Fruit fly (Drosophila melanogaster) whole organism, embryonic: ENCODE measurements around the gene CG13250.

Experiments used
- Abd-B ChIP-seq: fragments of 200-800 bp; sonication (Bioruptor generic); optimal IDR thresholded peaks from 2 replicates; lab custom pipeline; 2018; ENCODE audit warnings: missing biosample characterization, mild to moderate bottlenecking, missing genetic modification characterization, moderate library complexity
- CG10565 ChIP-seq: fragments of 200-800 bp; sonication (Bioruptor generic); optimal IDR thresholded peaks from 3 replicates; lab custom pipeline; 2016; ENCODE audit warnings: missing biosample characterization, mild to moderate bottlenecking, missing genetic modification characterization
- CG11093 ChIP-seq: fragments of 200-800 bp; sonication (Bioruptor generic); IDR thresholded peaks from 3 replicates; pipeline ENCODE4 v1.3.6; 2022; ENCODE audit warnings: missing biosample characterization, missing genetic modification characterization
- CG11695 ChIP-seq: fragments of 200-800 bp; sonication (Bioruptor generic); IDR thresholded peaks from 3 replicates; pipeline ENCODE4 v1.3.6; 2022; ENCODE audit warnings: missing biosample characterization, missing genetic modification characterization
- CG12659 ChIP-seq: fragments of 200-800 bp; sonication (Bioruptor generic); optimal IDR thresholded peaks from 3 replicates; lab custom pipeline; 2017; ENCODE audit warnings: mild to moderate bottlenecking, missing biosample characterization, missing genetic modification reagents, missing genetic modification characterization
- CG12744 ChIP-seq: fragments of 200-800 bp; sonication (Bioruptor generic); optimal IDR thresholded peaks from 2 replicates; lab custom pipeline; 2016; ENCODE audit warnings: missing biosample characterization, missing genetic modification characterization
- CG13894 ChIP-seq: fragments of 200-800 bp; sonication (Bioruptor generic); optimal IDR thresholded peaks from 3 replicates; lab custom pipeline; 2018; ENCODE audit warnings: missing biosample characterization, mild to moderate bottlenecking, missing genetic modification characterization, moderate library complexity
- CG14710 ChIP-seq: fragments of 200-800 bp; sonication (Bioruptor generic); optimal IDR thresholded peaks from 3 replicates; lab custom pipeline; 2019; ENCODE audit warnings: missing biosample characterization, mild to moderate bottlenecking, missing genetic modification characterization, moderate library complexity
- CG15479 ChIP-seq: fragments of 200-800 bp; sonication (Bioruptor generic); optimal IDR thresholded peaks from 3 replicates; lab custom pipeline; 2019; ENCODE audit warnings: missing biosample characterization, mild to moderate bottlenecking, missing genetic modification characterization, moderate library complexity
- CG16815 ChIP-seq: fragments of 200-800 bp; sonication (Bioruptor generic); optimal IDR thresholded peaks from 3 replicates; lab custom pipeline; 2017; ENCODE audit warnings: missing biosample characterization, mild to moderate bottlenecking, missing genetic modification characterization
- CG17328 ChIP-seq: fragments of 200-800 bp; sonication (Bioruptor generic); IDR thresholded peaks from 2 replicates; pipeline ENCODE4 v1.3.6; 2022; ENCODE audit warnings: missing biosample characterization, missing genetic modification characterization
- CG1792 ChIP-seq: fragments of 200-800 bp; sonication (Bioruptor generic); optimal IDR thresholded peaks from 2 replicates; lab custom pipeline; 2016; ENCODE audit warnings: missing biosample characterization, missing genetic modification characterization
- CG6272 ChIP-seq: fragments of 200-800 bp; sonication (Bioruptor generic); IDR thresholded peaks from 2 replicates; pipeline ENCODE4 v1.3.6; 2022; ENCODE audit warnings: missing biosample characterization, missing genetic modification characterization
- CG6654 ChIP-seq: fragments of 200-800 bp; sonication (Bioruptor generic); optimal IDR thresholded peaks from 2 replicates; lab custom pipeline; 2017; ENCODE audit warnings: missing biosample characterization, mild to moderate bottlenecking, missing genetic modification characterization
- CG6854 ChIP-seq: fragments of 200-800 bp; sonication (Bioruptor generic); optimal IDR thresholded peaks from 3 replicates; lab custom pipeline; 2017; ENCODE audit warnings: missing biosample characterization, mild to moderate bottlenecking, missing genetic modification characterization
- CG7271 ChIP-seq: fragments of 200-800 bp; sonication (Bioruptor generic); optimal IDR thresholded peaks from 2 replicates; lab custom pipeline; 2018; ENCODE audit warnings: missing biosample characterization, mild to moderate bottlenecking, missing genetic modification characterization, moderate library complexity
- CG7786 ChIP-seq: fragments of 200-800 bp; sonication (Bioruptor generic); optimal IDR thresholded peaks from 2 replicates; lab custom pipeline; 2016; ENCODE audit warnings: missing biosample characterization, missing genetic modification characterization
- CG7963 ChIP-seq: fragments of 200-800 bp; sonication (Bioruptor generic); IDR thresholded peaks from 3 replicates; pipeline ENCODE4 v1.3.6; 2022; ENCODE audit warnings: missing biosample characterization, missing genetic modification characterization; ENCODE audit not compliant: partially characterized antibody
- CG9437 ChIP-seq: fragments of 200-800 bp; sonication (Bioruptor generic); optimal IDR thresholded peaks from 2 replicates; lab custom pipeline; 2018; ENCODE audit warnings: missing biosample characterization, mild to moderate bottlenecking, missing genetic modification characterization
- CG9727 ChIP-seq: fragments of 200-800 bp; sonication (Bioruptor generic); optimal IDR thresholded peaks from 3 replicates; lab custom pipeline; 2017; ENCODE audit warnings: missing biosample characterization, mild to moderate bottlenecking, missing genetic modification characterization
- Drgx ChIP-seq: fragments of 200-800 bp; sonication (Bioruptor generic); IDR thresholded peaks from 2 replicates; pipeline ENCODE4 v1.3.6; 2022; ENCODE audit warnings: missing biosample characterization, missing genetic modification characterization
- Med ChIP-seq: fragments of 200-800 bp; sonication (Bioruptor generic); peaks from one replicate; lab custom pipeline; 2016; ENCODE audit warnings: missing biosample characterization, missing genetic modification characterization, mild to moderate bottlenecking, inconsistent platforms, moderate library complexity
- NFAT ChIP-seq: fragments of 200-800 bp; sonication (Bioruptor generic); IDR thresholded peaks from 2 replicates; pipeline ENCODE4 v1.3.6; 2022; ENCODE audit warnings: missing biosample characterization, missing genetic modification characterization
- Neu2 ChIP-seq: fragments of 200-800 bp; sonication (Bioruptor generic); optimal IDR thresholded peaks from 3 replicates; lab custom pipeline; 2016; ENCODE audit warnings: missing biosample characterization, missing genetic modification characterization, borderline replicate concordance
- Nf-YB ChIP-seq: fragments of 200-800 bp; sonication (Bioruptor generic); optimal IDR thresholded peaks from 3 replicates; lab custom pipeline; 2019; ENCODE audit warnings: missing biosample characterization, mild to moderate bottlenecking, missing genetic modification characterization, moderate library complexity
- Oaz ChIP-seq: fragments of 200-800 bp; sonication (Bioruptor generic); IDR thresholded peaks from 2 replicates; pipeline ENCODE4 v1.3.6; 2022; ENCODE audit warnings: missing biosample characterization, missing genetic modification characterization
- Pdp1 ChIP-seq, 2 experiments: fragments of 200-800 bp; sonication (Bioruptor generic); optimal IDR thresholded peaks; 3 replicates each; lab custom pipeline; 2016; ENCODE audit warnings: missing biosample characterization in 2 of 2, missing genetic modification characterization in 2 of 2, mild to moderate bottlenecking in 1 of 2, moderate library complexity in 1 of 2
- Stat92E ChIP-seq, 3 experiments: fragments of >200 bp in 2 of 3; fragments of 200-800 bp in 1 of 3; sonication (Bioruptor generic) in 1 of 3; optimal IDR thresholded peaks; 2 replicates each; lab custom pipeline; 2017 to 2019; ENCODE audit warnings: missing biosample characterization in 3 of 3, missing genetic modification characterization in 3 of 3, mild to moderate bottlenecking in 1 of 3, moderate library complexity in 1 of 3
- crp ChIP-seq, 2 experiments: fragments of 200-800 bp; sonication (Bioruptor generic); optimal IDR thresholded peaks; 2 replicates in 1 of 2; 3 replicates in 1 of 2; lab custom pipeline; 2017; ENCODE audit warnings: missing biosample characterization in 2 of 2, missing genetic modification characterization in 2 of 2, mild to moderate bottlenecking in 1 of 2, moderate library complexity in 1 of 2
- fd102C ChIP-seq: fragments of 200-800 bp; sonication (Bioruptor generic); optimal IDR thresholded peaks from 2 replicates; lab custom pipeline; 2018; ENCODE audit warnings: missing biosample characterization, mild to moderate bottlenecking, missing genetic modification characterization, moderate library complexity
- fru ChIP-seq: fragments of >200 bp; optimal IDR thresholded peaks from 2 replicates; lab custom pipeline; 2017
- gem ChIP-seq: fragments of 200-800 bp; sonication (Bioruptor generic); optimal IDR thresholded peaks from 2 replicates; lab custom pipeline; 2019; ENCODE audit warnings: missing biosample characterization, mild to moderate bottlenecking, missing genetic modification characterization, moderate library complexity
- gt ChIP-seq: fragments of 200-800 bp; sonication (Bioruptor generic); IDR thresholded peaks from 2 replicates; pipeline ENCODE4 v1.3.6; 2022; ENCODE audit warnings: missing biosample characterization, missing genetic modification characterization
- hkb ChIP-seq, 2 experiments: fragments of 200-800 bp in 1 of 2; fragments of >200 bp in 1 of 2; sonication (Bioruptor generic) in 1 of 2; IDR thresholded peaks in 1 of 2; optimal IDR thresholded peaks in 1 of 2; 2 replicates each; pipeline versions ENCODE4 v1.3.6 to Lab custom; 2017 to 2022; ENCODE audit warnings: missing biosample characterization in 1 of 2, missing genetic modification characterization in 1 of 2
- hth ChIP-seq: fragments of >200 bp; optimal IDR thresholded peaks from 2 replicates; lab custom pipeline; 2017; ENCODE audit warnings: inconsistent platforms
- ind ChIP-seq: fragments of 200-800 bp; sonication (Bioruptor generic); optimal IDR thresholded peaks from 3 replicates; lab custom pipeline; 2016; ENCODE audit warnings: missing biosample characterization, missing genetic modification characterization
- insv ChIP-seq, 2 experiments: fragments of 200-800 bp; sonication (Bioruptor generic); optimal IDR thresholded peaks; 3 replicates each; lab custom pipeline; 2016 to 2018; ENCODE audit warnings: missing biosample characterization in 2 of 2, missing genetic modification characterization in 2 of 2
- kay ChIP-seq: fragments of 200-800 bp; sonication (Bioruptor generic); optimal IDR thresholded peaks from 2 replicates; lab custom pipeline; 2016; ENCODE audit warnings: missing biosample characterization, missing genetic modification characterization
- lab ChIP-seq: fragments of 200-800 bp; sonication (Bioruptor generic); optimal IDR thresholded peaks from 3 replicates; lab custom pipeline; 2017; ENCODE audit warnings: missing biosample characterization, missing genetic modification characterization, mild to moderate bottlenecking, moderate library complexity, missing genetic modification reagents
- lilli ChIP-seq: fragments of 200-800 bp; sonication (Bioruptor generic); optimal IDR thresholded peaks from 3 replicates; lab custom pipeline; 2016; ENCODE audit warnings: missing biosample characterization, missing genetic modification characterization
- lola ChIP-seq, 3 experiments: fragments of >200 bp in 2 of 3; fragments of 200-800 bp in 1 of 3; sonication (Bioruptor generic) in 1 of 3; optimal IDR thresholded peaks; 2 replicates each; lab custom pipeline; 2017 to 2019; ENCODE audit warnings: missing biosample characterization in 3 of 3, missing genetic modification characterization in 3 of 3, mild to moderate bottlenecking in 1 of 3, moderate library complexity in 1 of 3
- repo ChIP-seq: fragments of 200-800 bp; sonication (Bioruptor generic); optimal IDR thresholded peaks from 2 replicates; lab custom pipeline; 2016; ENCODE audit warnings: missing biosample characterization, missing genetic modification characterization
- rib ChIP-seq: fragments of 200-800 bp; sonication (Bioruptor generic); IDR thresholded peaks from 2 replicates; pipeline ENCODE4 v1.3.6; 2022; ENCODE audit warnings: missing biosample characterization, missing genetic modification characterization
- schlank ChIP-seq: fragments of 200-800 bp; sonication (Bioruptor generic); optimal IDR thresholded peaks from 2 replicates; lab custom pipeline; 2018; ENCODE audit warnings: missing biosample characterization, mild to moderate bottlenecking, missing genetic modification characterization
- sens ChIP-seq: fragments of 200-800 bp; sonication (Bioruptor generic); peaks from one replicate; lab custom pipeline; 2016; ENCODE audit warnings: missing biosample characterization, missing genetic modification characterization
- tap ChIP-seq: fragments of 200-800 bp; optimal IDR thresholded peaks from 3 replicates; lab custom pipeline; 2019; ENCODE audit warnings: missing biosample characterization, mild to moderate bottlenecking, missing genetic modification characterization, moderate library complexity
- tio ChIP-seq: fragments of 200-800 bp; sonication (Bioruptor generic); optimal IDR thresholded peaks from 2 replicates; lab custom pipeline; 2017; ENCODE audit warnings: missing biosample characterization, missing genetic modification characterization, inconsistent platforms
- zfh1 ChIP-seq: fragments of 200-800 bp; sonication (Bioruptor generic); IDR thresholded peaks from 3 replicates; pipeline ENCODE4 v1.3.6; 2022; ENCODE audit warnings: missing biosample characterization, missing genetic modification characterization

CG13250 gene

DNA sequence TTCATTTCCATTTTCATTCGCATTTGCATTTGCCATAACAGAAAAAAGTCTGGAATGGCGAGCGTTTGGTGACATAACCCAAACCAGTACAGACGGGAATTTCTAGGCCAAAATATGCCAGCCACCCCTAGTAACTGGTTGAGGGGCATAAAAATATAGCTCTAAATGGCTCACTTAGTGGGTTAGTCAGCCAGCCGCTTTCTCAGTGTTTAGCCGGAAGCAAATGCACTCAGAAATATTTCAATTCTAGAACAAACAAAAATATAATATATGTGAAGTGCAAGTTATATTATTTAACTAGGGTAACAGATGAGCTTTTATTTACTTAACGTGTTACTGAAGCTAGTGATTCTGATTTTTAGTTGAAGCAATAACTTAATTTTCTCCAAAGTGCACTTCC is 3.4 kb downstream of the CG13250 start:
- no peak for TF ChIP-seq NFAT (GFP tag; lab: Robert Waterston, UW)
- no peak for TF ChIP-seq CG17328
- TF ChIP-seq CG13894 (tag; lab: Kevin White, UChicago): peak; percentile 15
- no peak for TF ChIP-seq CG1792 (GFP tag; lab: Kevin White, UChicago)
- TF ChIP-seq lola (GFP tag; optimal IDR thresholded peaks at IDR 0.05; lab: Kevin White, UChicago): peak in 1 of 3 experiments; percentile 24
- TF ChIP-seq repo (GFP tag; lab: Kevin White, UChicago): no peak
- peak; percentile 0 for TF ChIP-seq gem (tag; lab: Kevin White, UChicago)
- peak; percentile 72 for TF ChIP-seq sens
- TF ChIP-seq Pdp1 (GFP tag; optimal IDR thresholded peaks at IDR 0.05; lab: Kevin White, UChicago): peak in 1 of 2 experiments; percentile 15
- TF ChIP-seq Med (GFP tag; lab: Kevin White, UChicago): peak; percentile 62

DNA sequence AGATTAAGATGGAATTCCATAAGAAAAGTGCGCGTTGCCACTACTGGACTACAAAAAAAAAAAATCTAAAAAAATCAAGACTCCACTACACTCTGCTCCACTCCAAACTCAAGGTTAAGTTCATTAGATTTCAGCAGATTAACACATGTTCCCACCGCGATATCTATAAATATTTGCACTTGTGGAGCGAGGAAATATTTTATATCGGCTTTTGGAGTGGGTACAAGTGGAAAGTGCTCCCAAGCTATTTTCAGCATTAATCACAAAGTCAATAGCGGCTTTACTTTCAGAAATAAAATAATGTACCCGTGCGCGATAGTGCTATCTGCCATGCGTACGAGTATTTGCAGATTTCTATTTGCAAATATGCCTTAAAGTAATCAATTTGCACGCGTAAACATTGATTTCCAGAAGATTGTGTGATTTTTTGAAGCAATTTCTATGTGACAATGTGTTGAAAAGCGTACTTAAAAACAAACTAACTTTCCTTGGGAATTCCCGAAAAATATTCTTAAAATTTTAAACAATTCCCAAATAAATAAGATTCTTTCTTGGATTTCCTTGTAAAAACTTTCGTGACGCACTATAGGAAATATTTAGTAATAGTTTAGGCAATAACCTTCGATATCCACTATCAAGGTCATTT is 4.3 kb downstream of the CG13250 start:
- TF ChIP-seq CG11695 (0 out of 3 replicates have a peak, but pooled peaks have one; percentile 17), Drgx (GFP tag; lab: Robert Waterston, UW) (no peak), gt (GFP tag; lab: Robert Waterston, UW) (no peak), crp (GFP tag; optimal IDR thresholded peaks at IDR 0.05; lab: Kevin White, UChicago) (no peak), CG10565 (GFP tag; lab: Kevin White, UChicago) (no peak), fd102C (no peak), ind (GFP tag; lab: Kevin White, UChicago) (no peak), CG16815 (no peak), CG6654 (no peak), fru (no peak), lilli (GFP tag; lab: Kevin White, UChicago) (no peak), CG15479 (GFP tag; lab: Kevin White, UChicago) (no peak), CG14710 (no peak), lab (GFP tag; lab: Kevin White, UChicago) (peak; percentile 58), kay (no peak), Oaz (GFP tag; lab: Robert Waterston, UW) (no peak), gem (tag; lab: Kevin White, UChicago) (no peak), zfh1 (GFP tag; lab: Robert Waterston, UW) (no peak), tio (GFP tag; lab: Kevin White, UChicago) (no peak), CG6854 (GFP tag; lab: Kevin White, UChicago) (no peak), hth (lab: Kevin White, UChicago) (no peak), hkb (optimal IDR thresholded peaks at IDR 0.05; lab: Kevin White, UChicago) (no peak), hkb (GFP tag; IDR thresholded peaks at IDR 0.05; lab: Robert Waterston, UW) (0 out of 2 replicates have a peak, but pooled peaks have one; percentile 27), CG9437 (GFP tag; lab: Kevin White, UChicago) (no peak), schlank (tag; lab: Kevin White, UChicago) (no peak), CG7963 (GFP tag; lab: Robert Waterston, UW) (no peak), Nf-YB (GFP tag; lab: Kevin White, UChicago) (no peak), CG12659 (GFP tag; lab: Kevin White, UChicago) (no peak), tap (tag; lab: Kevin White, UChicago) (no peak), rib (GFP tag; lab: Robert Waterston, UW) (0 out of 2 replicates have a peak, but pooled peaks have one; percentile 8), CG6272 (no peak), Stat92E (GFP tag; optimal IDR thresholded peaks at IDR 0.05; lab: Kevin White, UChicago) (no peak), CG9727 (GFP tag; lab: Kevin White, UChicago) (no peak), insv (GFP tag; optimal IDR thresholded peaks at IDR 0.05; lab: Kevin White, UChicago) (no peak), Neu2 (GFP tag; lab: Kevin White, UChicago) (no peak), CG7786 (GFP tag; lab: Kevin White, UChicago) (no peak), CG12744 (GFP tag; lab: Kevin White, UChicago) (no peak), CG11093 (GFP tag; lab: Robert Waterston, UW) (no peak), CG7271 (no peak), Abd-B (no peak)
